Fruit fly (Drosophila melanogaster): ENCODE results near the gene Zip99C.

Gene Zip99C

DNA sequence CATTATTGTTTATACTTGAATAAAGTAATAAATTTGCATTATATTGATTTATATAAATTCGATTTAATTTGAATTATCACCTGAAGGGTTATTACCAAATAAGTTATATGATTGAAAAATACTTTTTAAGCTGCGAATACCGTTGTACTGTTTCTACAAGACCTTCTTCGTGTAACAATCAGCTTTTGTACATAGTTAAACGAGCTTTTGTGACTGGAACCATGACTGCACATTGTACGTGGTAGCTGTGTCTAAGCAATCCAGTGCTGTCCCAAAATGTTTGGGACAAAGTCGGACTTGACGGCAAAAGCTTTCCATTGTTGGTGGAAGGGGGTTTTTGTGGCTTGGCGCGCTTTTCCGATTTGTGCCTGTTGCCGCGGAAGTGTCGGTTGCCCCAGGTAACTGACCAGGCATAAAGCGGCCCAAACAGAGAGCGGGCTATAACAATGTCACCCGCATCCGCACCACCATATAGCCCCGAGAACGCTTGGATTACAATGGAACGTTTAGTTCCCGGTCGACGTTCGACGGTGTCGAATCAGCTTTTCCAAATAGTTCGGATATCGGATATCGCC lies 39.0 kb upstream of the Zip99C start, which contains the start of gene CG31036 (continued):
- TF ChIP-seq D19B (GFP tag; optimal IDR thresholded peaks at IDR 0.05) (peak; percentile 64), E2f2 (GFP tag; IDR thresholded peaks at IDR 0.05) (peak; percentile 48), dpn (GFP tag; optimal IDR thresholded peaks at IDR 0.05) (no peak), Rfx (GFP tag; IDR thresholded peaks at IDR 0.05) (peak; percentile 67; the same call in 1 of the 2 replicates)

DNA sequence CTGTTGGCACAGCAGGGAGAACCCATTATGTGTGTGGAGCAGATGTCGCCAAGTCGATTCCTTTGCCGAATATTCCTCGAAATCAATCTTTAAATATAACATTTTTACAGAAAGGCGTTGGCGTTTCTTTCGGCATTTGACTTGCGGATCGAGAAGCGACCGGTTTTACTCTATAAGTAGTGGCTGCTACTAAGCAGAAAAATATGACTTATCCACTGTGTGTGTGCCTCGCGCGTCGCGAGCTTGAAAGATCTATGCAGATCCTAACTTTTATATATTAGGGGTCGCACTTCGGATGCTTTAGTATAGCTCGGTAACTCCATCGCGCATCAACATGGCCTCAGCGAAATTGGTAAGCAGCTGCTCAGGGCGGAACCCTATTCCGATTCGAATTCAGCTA lies 36.5 kb upstream of the Zip99C start, which contains the start of gene CG15515:
Gene CG15515 (plus strand): TSS at position 301 of the 400 bp plus-strand sequence.
- TF ChIP-seq CG4282 (GFP tag; optimal IDR thresholded peaks at IDR 0.05) (no peak), CG13624 (GFP tag; optimal IDR thresholded peaks at IDR 0.05) (no peak), Oli (tag; optimal IDR thresholded peaks at IDR 0.05) (no peak), CG13894 (tag; optimal IDR thresholded peaks at IDR 0.05) (peak; percentile 64), GATAe (GFP tag; conservative IDR thresholded peaks at IDR 0.05) (no peak), CG4360 (GFP tag; IDR thresholded peaks at IDR 0.05) (no peak), D19B (GFP tag; optimal IDR thresholded peaks at IDR 0.05) (no peak), Dip2 (GFP tag; IDR thresholded peaks at IDR 0.05) (no peak), Hmx (GFP tag; optimal IDR thresholded peaks at IDR 0.05) (no peak), sd (tag; optimal IDR thresholded peaks at IDR 0.05) (peak; percentile 25), twi (tag; optimal IDR thresholded peaks at IDR 0.05) (no peak), Med (GFP tag) (peak; percentile 41), zfh2 (GFP tag; optimal IDR thresholded peaks at IDR 0.05) (no peak), CG12769 (tag; optimal IDR thresholded peaks at IDR 0.05) (peak; percentile 29), slbo (GFP tag; IDR thresholded peaks at IDR 0.05) (no peak), CG7556 (GFP tag; optimal IDR thresholded peaks at IDR 0.05) (no peak), ash1 (GFP tag; optimal IDR thresholded peaks at IDR 0.05) (no peak), row (GFP tag; IDR thresholded peaks at IDR 0.05) (no peak), Taf1 (GFP tag; IDR thresholded peaks at IDR 0.05) (no peak), abd-A (tag; optimal IDR thresholded peaks at IDR 0.05) (peak; percentile 3), CG17385 (GFP tag; optimal IDR thresholded peaks at IDR 0.05) (no peak), ase (GFP tag; IDR thresholded peaks at IDR 0.05) (no peak)

DNA sequence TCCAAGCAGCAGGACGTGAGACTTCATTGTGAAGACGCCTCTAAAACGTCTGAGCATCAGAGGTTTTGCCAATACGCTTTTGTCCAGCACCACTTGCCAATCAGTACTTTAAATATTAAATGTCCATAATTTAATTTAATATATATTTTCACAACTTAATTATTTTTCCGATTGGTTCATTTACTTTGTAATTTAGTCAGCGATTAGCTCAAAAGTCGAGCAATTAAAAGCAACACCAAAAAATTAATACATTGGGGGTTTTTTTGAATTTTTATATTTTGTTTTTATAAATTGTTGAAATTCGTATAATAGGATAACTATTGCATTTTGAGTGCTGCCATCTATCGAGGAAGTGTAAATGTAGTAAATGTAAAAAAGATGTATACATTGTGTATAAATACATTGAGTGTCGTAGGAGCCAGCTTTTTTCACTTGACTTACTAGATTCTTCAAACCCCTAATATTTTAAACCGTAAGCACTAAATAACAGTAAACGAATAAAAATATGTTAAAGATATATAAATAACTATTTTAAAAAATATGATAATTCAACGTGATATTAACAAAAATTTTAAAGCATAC lies 35.2 kb upstream of the Zip99C start, which contains the start of gene CG15517:
Gene CG15517 (minus strand): TSS at position 51 of the 582 bp plus-strand sequence.
- TF ChIP-seq CoRest (tag; optimal IDR thresholded peaks at IDR 0.05) (peak; percentile 45), hkb (optimal IDR thresholded peaks at IDR 0.05) (no peak), hkb (GFP tag; IDR thresholded peaks at IDR 0.05) (no peak), CG12659 (GFP tag; optimal IDR thresholded peaks at IDR 0.05) (peak; percentile 17), Sox102F (GFP tag; optimal IDR thresholded peaks at IDR 0.05) (peak; percentile 6), Myb (GFP tag; optimal IDR thresholded peaks at IDR 0.05) (peak; percentile 0), Med (GFP tag) (peak; percentile 66), CG2678 (tag; optimal IDR thresholded peaks at IDR 0.05) (peak; percentile 15), CG9817 (tag; optimal IDR thresholded peaks at IDR 0.05) (peak; percentile 32), CG2120 (GFP tag; optimal IDR thresholded peaks at IDR 0.05) (peak; percentile 12), Vsx1 (GFP tag; optimal IDR thresholded peaks at IDR 0.05) (no peak), PHDP (tag; optimal IDR thresholded peaks at IDR 0.05) (peak; percentile 14), CG2202 (tag; optimal IDR thresholded peaks at IDR 0.05) (no peak), nmo (GFP tag; optimal IDR thresholded peaks at IDR 0.05) (peak; percentile 21), Ptx1 (GFP tag; IDR thresholded peaks at IDR 0.05) (peak; percentile 43; the same call in 1 of the 2 replicates), Dek (tag; optimal IDR thresholded peaks at IDR 0.05) (peak; percentile 62), CG6813 (GFP tag; optimal IDR thresholded peaks at IDR 0.05) (no peak), Ssrp (tag; optimal IDR thresholded peaks at IDR 0.05) (peak; percentile 27), eyg (GFP tag; optimal IDR thresholded peaks at IDR 0.05) (no peak), CTCF (GFP tag; optimal IDR thresholded peaks at IDR 0.05) (peak; percentile 95), Blimp-1 (GFP tag; optimal IDR thresholded peaks at IDR 0.05) (peak; percentile 6), zf30C (GFP tag; optimal IDR thresholded peaks at IDR 0.05) (no peak), CG17186 (GFP tag; optimal IDR thresholded peaks at IDR 0.05) (no peak), CG6765 (GFP tag; optimal IDR thresholded peaks at IDR 0.05) (no peak), Hmx (GFP tag; optimal IDR thresholded peaks at IDR 0.05) (no peak)

All from whole organism, embryonic.